Worm (Caenorhabditis elegans) whole organism, L2 larva: ENCODE measurements around the gene nlp-66.

Experiments
- R02D3.7 ChIP-seq: fragments of 150-350 bp; optimal IDR thresholded peaks from 2 replicates; lab custom pipeline; 2014; ENCODE audit warnings: missing biosample characterization, missing genetic modification characterization
- aly-2 ChIP-seq: fragments of 150-350 bp; optimal IDR thresholded peaks from 2 replicates; lab custom pipeline; 2014; ENCODE audit warnings: missing biosample characterization, missing genetic modification characterization
- lin-13 ChIP-seq: fragments of 150-350 bp; optimal IDR thresholded peaks from 2 replicates; lab custom pipeline; 2014; ENCODE audit warnings: missing biosample characterization, missing genetic modification reagents, missing genetic modification characterization
- lsy-2 ChIP-seq, 2 experiments: fragments of 150-350 bp in 1 of 2; sonication (generic microtip) in 1 of 2; optimal IDR thresholded peaks; 2 replicates each; lab custom pipeline; 2014 to 2017; ENCODE audit warnings: missing biosample characterization in 2 of 2, missing genetic modification characterization in 2 of 2
- nhr-11 ChIP-seq: fragments of 150-350 bp; optimal IDR thresholded peaks from 2 replicates; lab custom pipeline; 2014; ENCODE audit warnings: missing biosample characterization, missing genetic modification characterization
- sem-4 ChIP-seq: fragments of 150-350 bp; optimal IDR thresholded peaks from 2 replicates; lab custom pipeline; 2014; ENCODE audit warnings: missing biosample characterization, missing genetic modification reagents, missing genetic modification characterization
- skn-1 ChIP-seq: sonication (generic microtip); optimal IDR thresholded peaks from 2 replicates; lab custom pipeline; 2017; ENCODE audit warnings: missing biosample characterization, missing genetic modification characterization
- snpc-4 ChIP-seq: fragments of 150-350 bp; optimal IDR thresholded peaks from 2 replicates; lab custom pipeline; 2014; ENCODE audit warnings: missing biosample characterization, missing genetic modification characterization
- unc-55 ChIP-seq: fragments of 150-350 bp; sonication (generic microtip); optimal IDR thresholded peaks from 3 replicates; lab custom pipeline; 2014; ENCODE audit warnings: missing biosample characterization, missing genetic modification reagents, missing genetic modification characterization

DNA sequence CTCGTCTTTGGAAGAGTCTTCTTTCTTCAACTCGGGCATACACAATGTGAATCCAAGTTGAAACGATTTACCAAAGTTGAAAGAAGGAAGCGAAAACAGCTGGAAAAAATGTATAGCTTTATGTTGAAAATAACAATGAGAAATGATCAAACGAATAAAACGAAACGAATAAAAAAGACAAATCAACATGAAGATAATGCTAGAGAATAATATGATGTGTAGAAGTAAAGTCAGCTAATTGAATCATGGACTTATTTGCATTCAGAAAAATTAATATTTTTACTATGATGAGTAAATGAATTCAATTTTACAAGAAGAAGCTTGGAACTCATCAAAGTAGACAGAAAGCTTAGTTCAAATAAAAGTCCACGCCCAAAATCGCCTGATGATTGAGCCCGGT lies 8.9 kb upstream of the nlp-66 start, which contains the start of gene alr-1:
- no peak for TF ChIP-seq sem-4 (tag; lab: Kevin White, UChicago)
- TF ChIP-seq lsy-2 (tag; optimal IDR thresholded peaks at IDR 0.05; lab: Kevin White, UChicago), result no peak
- TF ChIP-seq R02D3.7 (tag; lab: Kevin White, UChicago), result no peak
- TF ChIP-seq lin-13 (GFP tag; lab: Kevin White, UChicago), result no peak
- TF ChIP-seq aly-2 (tag; lab: Kevin White, UChicago), result no peak
- TF ChIP-seq nhr-11, result no peak
- no peak for TF ChIP-seq skn-1
- no peak for TF ChIP-seq unc-55 (GFP tag; lab: Kevin White, UChicago)
- no peak for TF ChIP-seq snpc-4 (tag; lab: Kevin White, UChicago)
